Worm (Caenorhabditis elegans) whole organism, L4 larva: ENCODE results near the gene F54H12.2.
A peak's percentile ranks its signal among the peaks of the same experiment; 100 is the strongest.

Experiments
- F26F4.8 ChIP-seq: fragments of 200-800 bp; sonication (Bioruptor generic); conservative IDR thresholded peaks from 2 replicates; pipeline ENCODE4 v1.3.6; 2022; ENCODE audit warnings: missing genetic modification characterization, missing compliant biosample characterization
- F37D6.2 ChIP-seq: sonication (generic microtip); optimal IDR thresholded peaks from 2 replicates; lab custom pipeline; 2016; ENCODE audit warnings: mild to moderate bottlenecking, missing genetic modification characterization, missing compliant biosample characterization
- T20F7.1 ChIP-seq: fragments of 200-800 bp; sonication (Bioruptor generic); optimal IDR thresholded peaks from 2 replicates; lab custom pipeline; 2018; ENCODE audit warnings: mild to moderate bottlenecking, missing genetic modification characterization, missing compliant biosample characterization
- Y5F2A.4 ChIP-seq: fragments of 200-800 bp; sonication (Bioruptor generic); optimal IDR thresholded peaks from 2 replicates; lab custom pipeline; 2018; ENCODE audit warnings: mild to moderate bottlenecking, missing genetic modification characterization, missing compliant biosample characterization
- ZK546.5 ChIP-seq, 2 experiments: sonication (generic microtip); optimal IDR thresholded peaks; 2 replicates each; lab custom pipeline; 2017; ENCODE audit warnings: missing biosample characterization in 2 of 2, missing genetic modification characterization in 2 of 2
- aly-2 ChIP-seq: sonication (generic microtip); optimal IDR thresholded peaks from 2 replicates; lab custom pipeline; 2018; ENCODE audit warnings: missing biosample characterization, missing genetic modification characterization
- ama-1 ChIP-seq: fragments of 150-350 bp; optimal IDR thresholded peaks from 2 replicates; lab custom pipeline; 2014; ENCODE audit warnings: inconsistent platforms, mixed read lengths
- arid-1 ChIP-seq: fragments of 200-800 bp; sonication (Bioruptor generic); conservative IDR thresholded peaks from 2 replicates; pipeline ENCODE4 v1.3.6; 2022; ENCODE audit warnings: missing genetic modification reagents, missing genetic modification characterization, missing compliant biosample characterization
- ceh-28 ChIP-seq: fragments of 150-350 bp; optimal IDR thresholded peaks from 2 replicates; lab custom pipeline; 2014; ENCODE audit warnings: missing biosample characterization, missing genetic modification reagents, missing genetic modification characterization
- ceh-44 ChIP-seq: fragments of 200-800 bp; sonication (Bioruptor generic); IDR thresholded peaks from 2 replicates; pipeline ENCODE4 v1.3.6; 2022; ENCODE audit warnings: missing genetic modification reagents, missing genetic modification characterization, missing compliant biosample characterization
- ces-1 ChIP-seq: fragments of 150-350 bp; sonication (generic microtip); optimal IDR thresholded peaks from 4 replicates; lab custom pipeline; 2014; ENCODE audit warnings: missing biosample characterization, missing genetic modification reagents, missing genetic modification characterization
- daf-16 ChIP-seq, 3 experiments: sonication (generic microtip); optimal IDR thresholded peaks; 2 replicates each; lab custom pipeline; 2016 to 2017; ENCODE audit warnings: missing genetic modification characterization in 3 of 3, missing genetic modification reagents in 3 of 3, mild to moderate bottlenecking in 2 of 3, missing compliant biosample characterization in 2 of 3, missing biosample characterization in 1 of 3, moderate library complexity in 1 of 3
- daf-19 ChIP-seq: fragments of 200-800 bp; sonication (Bioruptor generic); conservative IDR thresholded peaks from 2 replicates; pipeline ENCODE4 v1.3.6; 2022; ENCODE audit warnings: missing genetic modification characterization, missing compliant biosample characterization
- daf-8 ChIP-seq: fragments of 200-800 bp; sonication (Bioruptor generic); IDR thresholded peaks from 2 replicates; pipeline ENCODE4 v1.3.6; 2022; ENCODE audit warnings: missing genetic modification characterization, missing compliant biosample characterization
- dmd-8 ChIP-seq: fragments of 200-800 bp; sonication (Bioruptor generic); IDR thresholded peaks from 2 replicates; pipeline ENCODE4 v1.3.6; 2022; ENCODE audit warnings: missing genetic modification characterization, missing compliant biosample characterization
- dmd-9 ChIP-seq: fragments of 200-800 bp; sonication (Bioruptor generic); IDR thresholded peaks from 2 replicates; pipeline ENCODE4 v1.3.6; 2022; ENCODE audit warnings: missing genetic modification reagents, missing genetic modification characterization, missing compliant biosample characterization
- dpl-1 ChIP-seq: fragments of 150-350 bp; optimal IDR thresholded peaks from 2 replicates; lab custom pipeline; 2014; ENCODE audit warnings: missing biosample characterization, missing genetic modification reagents, missing genetic modification characterization
- dve-1 ChIP-seq: sonication (generic microtip); optimal IDR thresholded peaks from 2 replicates; lab custom pipeline; 2017; ENCODE audit warnings: antibody characterized with exemption, mild to moderate bottlenecking, missing genetic modification characterization, missing compliant biosample characterization; ENCODE audit not compliant: insufficient read depth
- fos-1 ChIP-seq: fragments of 150-350 bp; optimal IDR thresholded peaks from 2 replicates; lab custom pipeline; 2014; ENCODE audit warnings: missing biosample characterization, missing genetic modification characterization
- hif-1 ChIP-seq, 2 experiments: sonication (generic microtip); optimal IDR thresholded peaks; 2 replicates each; lab custom pipeline; 2016 to 2017; ENCODE audit warnings: missing compliant biosample characterization in 2 of 2, missing genetic modification characterization in 2 of 2, missing genetic modification reagents in 2 of 2, missing genotype in 2 of 2, mild to moderate bottlenecking in 1 of 2
- hlh-11 ChIP-seq: fragments of 200-800 bp; sonication (Bioruptor generic); optimal IDR thresholded peaks from 2 replicates; lab custom pipeline; 2018; ENCODE audit warnings: mild to moderate bottlenecking, missing genetic modification characterization, missing compliant biosample characterization
- lim-7 ChIP-seq: fragments of 200-800 bp; sonication (Bioruptor generic); IDR thresholded peaks from 2 replicates; pipeline ENCODE4 v1.3.6; 2022; ENCODE audit warnings: missing genetic modification characterization, missing compliant biosample characterization
- lin-1 ChIP-seq: fragments of 200-800 bp; sonication (Bioruptor generic); IDR thresholded peaks from 2 replicates; pipeline ENCODE4 v1.3.6; 2022; ENCODE audit warnings: missing genetic modification reagents, missing genetic modification characterization, missing compliant biosample characterization
- lin-15B ChIP-seq: fragments of 150-350 bp; sonication (generic microtip); optimal IDR thresholded peaks from 3 replicates; lab custom pipeline; 2014; ENCODE audit warnings: missing biosample characterization, missing genetic modification characterization
- lin-39 ChIP-seq: fragments of 150-350 bp; optimal IDR thresholded peaks from 2 replicates; lab custom pipeline; 2014; ENCODE audit warnings: missing biosample characterization, missing genetic modification reagents, missing genetic modification characterization
- lir-3 ChIP-seq: sonication (generic microtip); optimal IDR thresholded peaks from 2 replicates; lab custom pipeline; 2016; ENCODE audit warnings: mild to moderate bottlenecking, missing genetic modification characterization, missing compliant biosample characterization
- lsy-2 ChIP-seq, 2 experiments: fragments of 150-350 bp in 1 of 2; sonication (generic microtip) in 1 of 2; optimal IDR thresholded peaks; 2 replicates each; lab custom pipeline; 2014 to 2017; ENCODE audit warnings: missing biosample characterization in 2 of 2, missing genetic modification characterization in 2 of 2
- madf-5 ChIP-seq, 2 experiments: fragments of 200-800 bp; sonication (Bioruptor generic); IDR thresholded peaks; 2 replicates each; pipeline ENCODE4 v1.3.6; 2022; ENCODE audit warnings: missing compliant biosample characterization in 2 of 2, missing genetic modification characterization in 2 of 2
- madf-9 ChIP-seq: fragments of 200-800 bp; sonication (Bioruptor generic); conservative IDR thresholded peaks from 2 replicates; pipeline ENCODE4 v1.3.6; 2022; ENCODE audit warnings: missing genetic modification reagents, missing genetic modification characterization, missing compliant biosample characterization
- mxl-2 ChIP-seq: fragments of 200-800 bp; sonication (Bioruptor generic); conservative IDR thresholded peaks from 2 replicates; pipeline ENCODE4 v1.3.6; 2022; ENCODE audit warnings: missing genetic modification reagents, missing genetic modification characterization, missing compliant biosample characterization
- mxl-3 ChIP-seq: fragments of 200-800 bp; sonication (Bioruptor generic); optimal IDR thresholded peaks from 2 replicates; lab custom pipeline; 2018; ENCODE audit warnings: mild to moderate bottlenecking, missing genetic modification characterization, missing compliant biosample characterization
- nhr-10 ChIP-seq: fragments of 150-350 bp; optimal IDR thresholded peaks from 2 replicates; lab custom pipeline; 2014; ENCODE audit warnings: missing biosample characterization, missing genetic modification characterization
- nhr-11 ChIP-seq: fragments of 150-350 bp; optimal IDR thresholded peaks from 2 replicates; lab custom pipeline; 2014; ENCODE audit warnings: missing biosample characterization, missing genetic modification characterization
- nhr-237 ChIP-seq: sonication (generic microtip); optimal IDR thresholded peaks from 2 replicates; lab custom pipeline; 2017; ENCODE audit warnings: missing biosample characterization, missing genetic modification characterization
- nhr-25 ChIP-seq: sonication (generic microtip); optimal IDR thresholded peaks from 2 replicates; lab custom pipeline; 2017; ENCODE audit warnings: missing genetic modification characterization, mild to moderate bottlenecking, missing compliant biosample characterization, antibody characterized with exemption, moderate library complexity, borderline replicate concordance; ENCODE audit not compliant: insufficient read depth
- nhr-48 ChIP-seq: sonication (generic microtip); optimal IDR thresholded peaks from 2 replicates; lab custom pipeline; 2016; ENCODE audit warnings: mild to moderate bottlenecking, missing genetic modification characterization, missing compliant biosample characterization
- nhr-76 ChIP-seq: fragments of 150-350 bp; optimal IDR thresholded peaks from 2 replicates; lab custom pipeline; 2014; ENCODE audit warnings: missing biosample characterization, missing genetic modification characterization
- php-3 ChIP-seq: fragments of 200-800 bp; sonication (Bioruptor generic); IDR thresholded peaks from 2 replicates; pipeline ENCODE4 v1.3.6; 2022; ENCODE audit warnings: missing genetic modification reagents, missing genetic modification characterization, missing compliant biosample characterization
- pqm-1 ChIP-seq: sonication (generic microtip); optimal IDR thresholded peaks from 2 replicates; lab custom pipeline; 2017; ENCODE audit warnings: missing biosample characterization, missing genetic modification characterization
- rbr-2 ChIP-seq: sonication (generic microtip); optimal IDR thresholded peaks from 2 replicates; lab custom pipeline; 2016; ENCODE audit warnings: missing genotype, missing genetic modification characterization, missing compliant biosample characterization
- skn-1 ChIP-seq: fragments of 150-350 bp; optimal IDR thresholded peaks from 2 replicates; lab custom pipeline; 2014; ENCODE audit warnings: missing biosample characterization, missing genetic modification characterization
- tag-97 ChIP-seq: fragments of 200-800 bp; sonication (Bioruptor generic); IDR thresholded peaks from 2 replicates; pipeline ENCODE4 v1.3.6; 2022; ENCODE audit warnings: missing genetic modification characterization, missing compliant biosample characterization
- tra-1 ChIP-seq: fragments of 200-800 bp; sonication (Bioruptor generic); IDR thresholded peaks from 2 replicates; pipeline ENCODE4 v1.3.6; 2022; ENCODE audit warnings: missing genetic modification reagents, missing genetic modification characterization, missing compliant biosample characterization
- unc-39 ChIP-seq: sonication (generic microtip); optimal IDR thresholded peaks from 2 replicates; lab custom pipeline; 2017; ENCODE audit warnings: missing biosample characterization, missing genetic modification characterization
- zag-1 ChIP-seq: fragments of 150-350 bp; optimal IDR thresholded peaks from 2 replicates; lab custom pipeline; 2014; ENCODE audit warnings: missing biosample characterization, missing genetic modification characterization
- zfp-2 ChIP-seq: sonication (generic microtip); optimal IDR thresholded peaks from 2 replicates; lab custom pipeline; 2016; ENCODE audit warnings: mild to moderate bottlenecking, missing genetic modification characterization, missing compliant biosample characterization
- zip-2 ChIP-seq: fragments of 150-350 bp; optimal IDR thresholded peaks from 2 replicates; lab custom pipeline; 2014; ENCODE audit warnings: missing biosample characterization, missing genetic modification characterization
- ztf-11 ChIP-seq: fragments of 150-350 bp; optimal IDR thresholded peaks from 2 replicates; lab custom pipeline; 2014; ENCODE audit warnings: missing biosample characterization, missing genetic modification characterization
- ztf-7 ChIP-seq: fragments of 150-350 bp; optimal IDR thresholded peaks from 2 replicates; lab custom pipeline; 2014; ENCODE audit warnings: missing biosample characterization, missing genetic modification characterization

F54H12.2 gene

DNA sequence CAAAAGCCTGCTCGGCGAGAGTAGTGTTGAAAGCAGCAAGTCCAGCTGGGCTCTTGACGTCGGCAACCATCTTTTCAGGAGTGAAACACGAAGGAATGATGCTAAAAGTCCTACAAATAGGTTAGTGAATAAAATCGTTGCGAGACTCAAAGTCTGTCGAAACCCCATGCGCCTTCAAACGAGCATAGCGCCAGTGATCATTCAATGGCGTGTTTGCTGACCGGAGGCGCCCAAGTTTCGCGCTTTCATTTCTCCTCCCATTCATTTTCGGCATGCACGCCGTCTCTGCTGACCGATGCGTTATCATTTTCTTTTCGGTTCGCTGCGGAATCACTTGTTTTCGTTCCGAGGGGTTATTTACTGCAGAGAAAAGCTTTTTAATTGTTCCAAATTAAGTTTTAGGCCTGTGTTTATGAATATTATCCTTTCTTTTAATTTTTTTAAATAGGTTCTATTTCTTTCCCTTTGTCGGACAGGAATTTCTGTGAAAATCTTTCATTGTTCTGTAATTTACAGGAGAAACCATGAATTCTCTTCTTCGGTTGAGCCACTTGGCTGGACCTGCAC, 8.9 kb downstream of the F54H12.2 start, which contains the start of the genes eef-1B.1 and aco-2 (continued):
- TF ChIP-seq arid-1 (GFP tag; lab: Robert Waterston, UW), result peak; percentile 26; the same call in 1 of the 2 replicates
- TF ChIP-seq zip-2 (tag; lab: Kevin White, UChicago), result peak; percentile 12
- peak; percentile 88 for TF ChIP-seq T20F7.1 (GFP tag; lab: Kevin White, UChicago)
- TF ChIP-seq lir-3 (tag; lab: Kevin White, UChicago), result no peak
- TF ChIP-seq F26F4.8 (GFP tag; lab: Robert Waterston, UW), result no peak
- no peak for TF ChIP-seq tag-97 (GFP tag; lab: Robert Waterston, UW)
- no peak for TF ChIP-seq Y5F2A.4 (GFP tag; lab: Kevin White, UChicago)
- peak; percentile 95 for TF ChIP-seq hlh-11 (tag; lab: Kevin White, UChicago)
- TF ChIP-seq skn-1 (tag; lab: Kevin White, UChicago), result no peak
- TF ChIP-seq ztf-7 (tag; lab: Kevin White, UChicago), result peak; percentile 78
- TF ChIP-seq dmd-9 (GFP tag; lab: Robert Waterston, UW), result 0 out of 2 replicates have a peak, but pooled peaks have one; percentile 50
- no peak for TF ChIP-seq unc-39 (tag; lab: Kevin White, UChicago)
- TF ChIP-seq F37D6.2 (tag; lab: Kevin White, UChicago), result peak; percentile 81
- peak; percentile 92 for TF ChIP-seq mxl-3 (GFP tag; lab: Kevin White, UChicago)
- TF ChIP-seq ZK546.5 (tag; optimal IDR thresholded peaks at IDR 0.05; lab: Kevin White, UChicago), result no peak
- TF ChIP-seq dpl-1 (GFP tag; lab: Kevin White, UChicago), result peak; percentile 92
- TF ChIP-seq lin-39 (tag; lab: Kevin White, UChicago), result no peak
- peak; percentile 73 for TF ChIP-seq nhr-25 (tag; lab: Kevin White, UChicago)
- TF ChIP-seq ces-1 (GFP tag; lab: Kevin White, UChicago), result no peak
- TF ChIP-seq tra-1 (GFP tag; lab: Robert Waterston, UW), result peak; percentile 22; the same call in 1 of the 2 replicates
- no peak for TF ChIP-seq lin-15B
- no peak for TF ChIP-seq daf-19 (GFP tag; lab: Robert Waterston, UW)
- TF ChIP-seq hif-1 (tag; optimal IDR thresholded peaks at IDR 0.05; lab: Kevin White, UChicago), result peak; percentile 56 to 71
- TF ChIP-seq lsy-2 (tag; optimal IDR thresholded peaks at IDR 0.05; lab: Kevin White, UChicago), result peak; percentile 31 to 95
- TF ChIP-seq zfp-2, result peak; percentile 35
- TF ChIP-seq madf-9 (GFP tag; lab: Robert Waterston, UW), result peak; percentile 78; the same call in 1 of the 2 replicates
- no peak for TF ChIP-seq nhr-76 (tag; lab: Kevin White, UChicago)
- peak; percentile 33; the same call in 1 of the 2 replicates for TF ChIP-seq lin-1 (GFP tag; lab: Robert Waterston, UW)
- no peak for TF ChIP-seq madf-5 (GFP tag; IDR thresholded peaks at IDR 0.05; lab: Robert Waterston, UW)
- no peak for TF ChIP-seq nhr-237 (tag; lab: Kevin White, UChicago)
- TF ChIP-seq nhr-10 (tag; lab: Kevin White, UChicago), result no peak
- TF ChIP-seq nhr-48 (tag; lab: Kevin White, UChicago), result peak; percentile 75
- no peak for TF ChIP-seq dmd-8 (GFP tag; lab: Robert Waterston, UW)
- no peak for TF ChIP-seq lim-7 (GFP tag; lab: Robert Waterston, UW)
- no peak for TF ChIP-seq aly-2
- no peak for TF ChIP-seq ceh-28 (tag; lab: Kevin White, UChicago)
- no peak for TF ChIP-seq ceh-44 (GFP tag; lab: Robert Waterston, UW)
- no peak for TF ChIP-seq zag-1 (tag; lab: Kevin White, UChicago)

DNA sequence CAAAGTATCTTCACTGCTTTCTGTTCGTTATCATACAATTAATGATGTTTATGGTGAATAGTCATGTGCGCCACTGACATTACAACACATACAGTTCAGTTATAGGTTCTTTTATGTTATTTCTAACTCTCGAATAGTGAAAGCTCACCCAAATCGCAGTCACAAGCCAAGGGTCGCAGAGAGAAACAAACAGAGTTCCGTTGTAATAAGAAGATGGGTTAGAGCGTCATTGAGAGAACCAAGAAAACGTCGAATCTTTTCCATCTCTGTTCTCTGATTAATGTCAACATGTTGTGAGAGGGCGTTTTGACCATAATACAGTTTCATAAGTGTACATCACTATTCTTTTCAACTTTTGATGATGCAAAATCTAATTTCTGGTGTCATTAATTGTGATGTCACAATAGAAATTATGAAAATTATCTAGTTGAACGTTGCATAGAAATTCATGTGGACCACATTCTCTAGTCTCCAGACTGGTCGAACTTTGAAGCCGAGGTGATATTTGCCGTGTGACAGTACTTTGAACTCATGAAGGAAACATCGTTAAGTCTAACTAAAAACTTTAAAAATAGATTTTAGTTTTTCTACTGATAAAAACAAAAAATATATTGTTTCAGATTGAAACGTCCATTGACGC, 9.7 kb downstream of the F54H12.2 start:
- TF ChIP-seq pqm-1 (tag; lab: Kevin White, UChicago) (peak; percentile 6), dmd-9 (GFP tag; lab: Robert Waterston, UW) (no peak), hlh-11 (tag; lab: Kevin White, UChicago) (peak; percentile 42), zfp-2 (no peak), dve-1 (peak; percentile 71), mxl-2 (GFP tag; lab: Robert Waterston, UW) (no peak), rbr-2 (tag; lab: Kevin White, UChicago) (no peak), lsy-2 (tag; optimal IDR thresholded peaks at IDR 0.05; lab: Kevin White, UChicago) (peak in 1 of 2 experiments; percentile 28), daf-16 (GFP tag; optimal IDR thresholded peaks at IDR 0.05; lab: Kevin White, UChicago) (no peak), daf-16 (tag; optimal IDR thresholded peaks at IDR 0.05; lab: Kevin White, UChicago) (peak; percentile 53), php-3 (peak; percentile 82), fos-1 (tag; lab: Kevin White, UChicago) (no peak), daf-8 (no peak), nhr-11 (peak; percentile 45), ama-1 (peak; percentile 70), ztf-11 (no peak)
